Fruit fly (Drosophila melanogaster) whole organism, embryonic: ENCODE data around the gene Cp16.

ENCODE experiments used
- ATbp ChIP-seq: fragments of 200-800 bp; sonication (Bioruptor generic); optimal IDR thresholded peaks from 2 replicates; lab custom pipeline; 2017; ENCODE audit warnings: missing biosample characterization, mild to moderate bottlenecking, missing genetic modification characterization, missing genetic modification reagents
- B-H1 ChIP-seq: fragments of 200-800 bp; sonication (Bioruptor generic); IDR thresholded peaks from 3 replicates; pipeline ENCODE4 v1.3.6; 2022; ENCODE audit warnings: missing biosample characterization, missing genetic modification characterization
- B-H2 ChIP-seq: fragments of 200-800 bp; sonication (Bioruptor generic); optimal IDR thresholded peaks from 2 replicates; lab custom pipeline; 2018; ENCODE audit warnings: missing biosample characterization, mild to moderate bottlenecking, missing genetic modification characterization
- Bgb ChIP-seq: fragments of 200-800 bp; sonication (Bioruptor generic); IDR thresholded peaks from 2 replicates; pipeline ENCODE4 v1.3.6; 2022; ENCODE audit warnings: missing biosample characterization, missing genetic modification characterization; ENCODE audit not compliant: partially characterized antibody
- CG11247 ChIP-seq: fragments of 200-800 bp; sonication (Bioruptor generic); IDR thresholded peaks from 2 replicates; pipeline ENCODE4 v1.3.6; 2022; ENCODE audit warnings: missing biosample characterization, missing genetic modification characterization
- CG11504 ChIP-seq: fragments of 200-800 bp; sonication (Bioruptor generic); optimal IDR thresholded peaks from 3 replicates; lab custom pipeline; 2019; ENCODE audit warnings: missing biosample characterization, mild to moderate bottlenecking, missing genetic modification characterization, moderate library complexity
- CG11695 ChIP-seq: fragments of 200-800 bp; sonication (Bioruptor generic); IDR thresholded peaks from 3 replicates; pipeline ENCODE4 v1.3.6; 2022; ENCODE audit warnings: missing biosample characterization, missing genetic modification characterization
- CG14014 ChIP-seq: fragments of 200-800 bp; sonication (Bioruptor generic); IDR thresholded peaks from 2 replicates; pipeline ENCODE4 v1.3.6; 2022; ENCODE audit warnings: missing biosample characterization, missing genetic modification characterization
- CG14710 ChIP-seq: fragments of 200-800 bp; sonication (Bioruptor generic); optimal IDR thresholded peaks from 3 replicates; lab custom pipeline; 2019; ENCODE audit warnings: missing biosample characterization, mild to moderate bottlenecking, missing genetic modification characterization, moderate library complexity
- CG15479 ChIP-seq: fragments of 200-800 bp; sonication (Bioruptor generic); optimal IDR thresholded peaks from 3 replicates; lab custom pipeline; 2019; ENCODE audit warnings: missing biosample characterization, mild to moderate bottlenecking, missing genetic modification characterization, moderate library complexity
- CG2129 ChIP-seq: fragments of 200-800 bp; sonication (Bioruptor generic); IDR thresholded peaks from 2 replicates; pipeline ENCODE4 v1.3.6; 2022; ENCODE audit warnings: missing biosample characterization, missing genetic modification characterization; ENCODE audit not compliant: partially characterized antibody
- CG31224 ChIP-seq: fragments of 200-800 bp; sonication (Bioruptor generic); IDR thresholded peaks from 2 replicates; pipeline ENCODE4 v1.3.6; 2022; ENCODE audit warnings: missing biosample characterization, missing genetic modification characterization
- CG31441 ChIP-seq: fragments of 200-800 bp; sonication (Bioruptor generic); IDR thresholded peaks from 2 replicates; pipeline ENCODE4 v1.3.6; 2022; ENCODE audit warnings: missing biosample characterization, missing genetic modification characterization
- CG33213 ChIP-seq: fragments of 200-800 bp; sonication (Bioruptor generic); optimal IDR thresholded peaks from 3 replicates; lab custom pipeline; 2016; ENCODE audit warnings: missing biosample characterization, missing genetic modification characterization
- CG3407 ChIP-seq: fragments of 200-800 bp; sonication (Bioruptor generic); optimal IDR thresholded peaks from 2 replicates; lab custom pipeline; 2018; ENCODE audit warnings: missing biosample characterization, mild to moderate bottlenecking, missing genetic modification characterization
- CG4730 ChIP-seq: fragments of 200-800 bp; sonication (Bioruptor generic); IDR thresholded peaks from 2 replicates; pipeline ENCODE4 v1.3.6; 2022; ENCODE audit warnings: missing biosample characterization, missing genetic modification characterization
- CG5245 ChIP-seq: fragments of 200-800 bp; sonication (Bioruptor generic); optimal IDR thresholded peaks from 3 replicates; lab custom pipeline; 2016; ENCODE audit warnings: missing biosample characterization, missing genetic modification characterization
- CG6272 ChIP-seq: fragments of 200-800 bp; sonication (Bioruptor generic); IDR thresholded peaks from 2 replicates; pipeline ENCODE4 v1.3.6; 2022; ENCODE audit warnings: missing biosample characterization, missing genetic modification characterization
- CG6683 ChIP-seq: fragments of 200-800 bp; sonication (Bioruptor generic); optimal IDR thresholded peaks from 2 replicates; lab custom pipeline; 2017; ENCODE audit warnings: missing biosample characterization, mild to moderate bottlenecking, missing genetic modification characterization, missing genetic modification reagents
- CG6791 ChIP-seq: fragments of 200-800 bp; sonication (Bioruptor generic); IDR thresholded peaks from 3 replicates; pipeline ENCODE4 v1.3.6; 2022; ENCODE audit warnings: missing biosample characterization, missing genetic modification characterization; ENCODE audit not compliant: partially characterized antibody
- CG8281 ChIP-seq: fragments of 200-800 bp; sonication (Bioruptor generic); optimal IDR thresholded peaks from 2 replicates; lab custom pipeline; 2018; ENCODE audit warnings: missing biosample characterization, mild to moderate bottlenecking, missing genetic modification characterization, moderate library complexity
- CG9437 ChIP-seq: fragments of 200-800 bp; sonication (Bioruptor generic); optimal IDR thresholded peaks from 2 replicates; lab custom pipeline; 2018; ENCODE audit warnings: missing biosample characterization, mild to moderate bottlenecking, missing genetic modification characterization
- CTCF ChIP-seq: fragments of 200-800 bp; sonication (Bioruptor generic); optimal IDR thresholded peaks from 2 replicates; lab custom pipeline; 2017; ENCODE audit warnings: missing biosample characterization, mild to moderate bottlenecking, missing genetic modification characterization, moderate library complexity
- Deaf1 ChIP-seq: fragments of 200-800 bp; optimal IDR thresholded peaks from 3 replicates; lab custom pipeline; 2019; ENCODE audit warnings: missing biosample characterization, mild to moderate bottlenecking, missing genetic modification characterization, moderate library complexity
- Doc2 ChIP-seq: fragments of 200-800 bp; sonication (Bioruptor generic); IDR thresholded peaks from 2 replicates; pipeline ENCODE4 v1.3.6; 2022; ENCODE audit warnings: missing biosample characterization, missing genetic modification characterization
- Doc3 ChIP-seq: fragments of 200-800 bp; sonication (Bioruptor generic); IDR thresholded peaks from 3 replicates; pipeline ENCODE4 v1.3.6; 2022; ENCODE audit warnings: missing biosample characterization, missing genetic modification characterization; ENCODE audit not compliant: partially characterized antibody
- Ets65A ChIP-seq: fragments of 200-800 bp; sonication (Bioruptor generic); peaks from one replicate; lab custom pipeline; 2016; ENCODE audit warnings: missing biosample characterization, missing genetic modification characterization
- Fer3 ChIP-seq: fragments of 200-800 bp; sonication (Bioruptor generic); optimal IDR thresholded peaks from 2 replicates; lab custom pipeline; 2018; ENCODE audit warnings: missing biosample characterization, mild to moderate bottlenecking, missing genetic modification characterization, moderate library complexity
- HLH54F ChIP-seq: fragments of 200-800 bp; sonication (Bioruptor generic); optimal IDR thresholded peaks from 3 replicates; lab custom pipeline; 2016; ENCODE audit warnings: missing biosample characterization, missing genetic modification characterization
- Lhr ChIP-seq: fragments of 200-800 bp; sonication (Bioruptor generic); optimal IDR thresholded peaks from 3 replicates; lab custom pipeline; 2017; ENCODE audit warnings: mild to moderate bottlenecking, missing biosample characterization, missing genetic modification reagents, missing genetic modification characterization
- MBD-R2 ChIP-seq: fragments of 200-800 bp; sonication (Bioruptor generic); IDR thresholded peaks from 2 replicates; pipeline ENCODE4 v1.3.6; 2022; ENCODE audit warnings: missing biosample characterization, missing genetic modification characterization
- Meics ChIP-seq: fragments of 200-800 bp; sonication (Bioruptor generic); optimal IDR thresholded peaks from 2 replicates; lab custom pipeline; 2017; ENCODE audit warnings: missing biosample characterization, mild to moderate bottlenecking, missing genetic modification characterization
- Opbp ChIP-seq: fragments of 200-800 bp; sonication (Bioruptor generic); IDR thresholded peaks from 3 replicates; pipeline ENCODE4 v1.3.6; 2022; ENCODE audit warnings: missing biosample characterization, missing genetic modification characterization; ENCODE audit not compliant: partially characterized antibody
- Ravus ChIP-seq: fragments of 200-800 bp; sonication (Bioruptor generic); IDR thresholded peaks from 2 replicates; pipeline ENCODE4 v1.3.6; 2022; ENCODE audit warnings: missing biosample characterization, missing genetic modification characterization
- Rfx ChIP-seq: fragments of 200-800 bp; sonication (Bioruptor generic); IDR thresholded peaks from 2 replicates; pipeline ENCODE4 v1.3.6; 2022; ENCODE audit warnings: missing biosample characterization, missing genetic modification characterization
- Sin3A ChIP-seq: fragments of >200 bp; optimal IDR thresholded peaks from 2 replicates; lab custom pipeline; 2018
- Spps ChIP-seq: fragments of 200-800 bp; sonication (Bioruptor generic); optimal IDR thresholded peaks from 2 replicates; lab custom pipeline; 2018; ENCODE audit warnings: missing biosample characterization, mild to moderate bottlenecking, missing genetic modification characterization
- aop ChIP-seq: fragments of 200-800 bp; sonication (Bioruptor generic); IDR thresholded peaks from 2 replicates; pipeline ENCODE4 v1.3.6; 2022; ENCODE audit warnings: missing biosample characterization, missing genetic modification characterization
- bigmax ChIP-seq: fragments of 200-800 bp; sonication (Bioruptor generic); optimal IDR thresholded peaks from 2 replicates; lab custom pipeline; 2018; ENCODE audit warnings: missing biosample characterization, mild to moderate bottlenecking, missing genetic modification characterization
- br ChIP-seq: fragments of >200 bp; optimal IDR thresholded peaks from 2 replicates; lab custom pipeline; 2017
- danr ChIP-seq: fragments of 200-800 bp; sonication (Bioruptor generic); IDR thresholded peaks from 2 replicates; pipeline ENCODE4 v1.3.6; 2022; ENCODE audit warnings: missing biosample characterization, missing genetic modification characterization
- ftz-f1 ChIP-seq: fragments of 200-800 bp; sonication (Bioruptor generic); optimal IDR thresholded peaks from 2 replicates; lab custom pipeline; 2016; ENCODE audit warnings: missing biosample characterization, missing genetic modification characterization
- gcm2 ChIP-seq: fragments of 200-800 bp; sonication (Bioruptor generic); optimal IDR thresholded peaks from 2 replicates; lab custom pipeline; 2016; ENCODE audit warnings: missing biosample characterization, missing genetic modification characterization
- gem ChIP-seq: fragments of 200-800 bp; sonication (Bioruptor generic); optimal IDR thresholded peaks from 2 replicates; lab custom pipeline; 2019; ENCODE audit warnings: missing biosample characterization, mild to moderate bottlenecking, missing genetic modification characterization, moderate library complexity
- hb ChIP-seq: fragments of 200-800 bp; sonication (Bioruptor generic); IDR thresholded peaks from 3 replicates; pipeline ENCODE4 v1.3.6; 2022; ENCODE audit warnings: missing biosample characterization, missing genetic modification characterization; ENCODE audit not compliant: partially characterized antibody
- hbn ChIP-seq: fragments of 200-800 bp; sonication (Bioruptor generic); IDR thresholded peaks from 2 replicates; pipeline ENCODE4 v1.3.6; 2022; ENCODE audit warnings: missing biosample characterization, missing genetic modification characterization; ENCODE audit not compliant: partially characterized antibody
- pnt ChIP-seq: fragments of 200-800 bp; sonication (Bioruptor generic); optimal IDR thresholded peaks from 3 replicates; lab custom pipeline; 2016; ENCODE audit warnings: missing biosample characterization, missing genetic modification characterization
- pzg ChIP-seq: fragments of 200-800 bp; sonication (Bioruptor generic); optimal IDR thresholded peaks from 3 replicates; lab custom pipeline; 2018; ENCODE audit warnings: missing biosample characterization, mild to moderate bottlenecking, missing genetic modification characterization, moderate library complexity
- sc ChIP-seq, 3 experiments: fragments of >200 bp in 2 of 3; fragments of 200-800 bp in 1 of 3; sonication (Bioruptor generic) in 1 of 3; optimal IDR thresholded peaks; 2 replicates in 2 of 3; 3 replicates in 1 of 3; lab custom pipeline; 2017; ENCODE audit warnings: mild to moderate bottlenecking in 1 of 3, missing biosample characterization in 1 of 3, missing genetic modification characterization in 1 of 3, missing genetic modification reagents in 1 of 3
- slou ChIP-seq: fragments of 200-800 bp; sonication (Bioruptor generic); optimal IDR thresholded peaks from 3 replicates; lab custom pipeline; 2016; ENCODE audit warnings: missing biosample characterization, missing genetic modification characterization
- sug ChIP-seq: fragments of 200-800 bp; optimal IDR thresholded peaks from 2 replicates; lab custom pipeline; 2019; ENCODE audit warnings: missing biosample characterization, mild to moderate bottlenecking, missing genetic modification characterization, moderate library complexity

Gene Cp16

dm6 chr3L:8718602-8719001 is 13.1 kb upstream of the Cp16 start (continued):
- TF ChIP-seq Ravus (GFP tag; lab: Robert Waterston, UW) (no peak), Opbp (GFP tag; lab: Robert Waterston, UW) (peak; percentile 83), CG11504 (tag; lab: Kevin White, UChicago) (peak; percentile 52), Doc2 (no peak), gem (tag; lab: Kevin White, UChicago) (peak; percentile 29), CG33213 (GFP tag; lab: Kevin White, UChicago) (peak; percentile 0), aop (GFP tag; lab: Robert Waterston, UW) (no peak), slou (no peak), Bgb (GFP tag; lab: Robert Waterston, UW) (peak; percentile 91), Spps (tag; lab: Kevin White, UChicago) (no peak), B-H1 (GFP tag; lab: Robert Waterston, UW) (no peak), CG14710 (peak; percentile 47), Ets65A (GFP tag; lab: Kevin White, UChicago) (peak; percentile 29), CG14014 (GFP tag; lab: Robert Waterston, UW) (no peak), CG6272 (GFP tag; lab: Robert Waterston, UW) (no peak), Deaf1 (tag; lab: Kevin White, UChicago) (no peak), ATbp (no peak), br (lab: Kevin White, UChicago) (no peak), HLH54F (GFP tag; lab: Kevin White, UChicago) (no peak), CG3407 (no peak), ftz-f1 (GFP tag; lab: Kevin White, UChicago) (no peak), CTCF (GFP tag; lab: Kevin White, UChicago) (peak; percentile 97), CG11695 (GFP tag; lab: Robert Waterston, UW) (peak; percentile 92), Doc3 (GFP tag; lab: Robert Waterston, UW) (peak; percentile 55; the same call in 1 of the 3 replicates), CG6683 (GFP tag; lab: Kevin White, UChicago) (no peak), MBD-R2 (GFP tag; lab: Robert Waterston, UW) (peak; percentile 28; the same call in 1 of the 2 replicates), pzg (GFP tag; lab: Kevin White, UChicago) (peak; percentile 70), B-H2 (peak; percentile 25), CG8281 (tag; lab: Kevin White, UChicago) (no peak), gcm2 (no peak), CG5245 (no peak), pnt (GFP tag; lab: Kevin White, UChicago) (no peak), Sin3A (lab: Kevin White, UChicago) (no peak), Meics (peak; percentile 19), CG31441 (GFP tag; lab: Robert Waterston, UW) (peak; percentile 28; the same call in 1 of the 2 replicates), sug (tag; lab: Kevin White, UChicago) (peak; percentile 46), CG4730 (no peak), CG2129 (GFP tag; lab: Robert Waterston, UW) (peak; percentile 31; the same call in 1 of the 2 replicates), bigmax (GFP tag; lab: Kevin White, UChicago) (peak; percentile 20), Fer3 (peak; percentile 19), CG11247 (GFP tag; lab: Robert Waterston, UW) (no peak), Lhr (GFP tag; lab: Kevin White, UChicago) (peak; percentile 29), hb (0 out of 3 replicates have a peak, but pooled peaks have one; percentile 12), Rfx (GFP tag; lab: Robert Waterston, UW) (0 out of 2 replicates have a peak, but pooled peaks have one; percentile 30), CG15479 (GFP tag; lab: Kevin White, UChicago) (no peak), danr (GFP tag; lab: Robert Waterston, UW) (no peak), sc (optimal IDR thresholded peaks at IDR 0.05; lab: Kevin White, UChicago) (no peak), sc (GFP tag; optimal IDR thresholded peaks at IDR 0.05; lab: Kevin White, UChicago) (no peak), CG6791 (GFP tag; lab: Robert Waterston, UW) (peak; percentile 78), CG31224 (GFP tag; lab: Robert Waterston, UW) (no peak), CG9437 (GFP tag; lab: Kevin White, UChicago) (no peak), hbn (GFP tag; lab: Robert Waterston, UW) (peak; percentile 55)
